Worm (Caenorhabditis elegans) whole organism, L4 larva: ENCODE results near the gene T28B11.1.

Experiments used
- F10B5.3 ChIP-seq: sonication (generic microtip); optimal IDR thresholded peaks from 2 replicates; lab custom pipeline; 2016; ENCODE audit warnings: mild to moderate bottlenecking, missing genetic modification characterization, missing compliant biosample characterization
- F37D6.2 ChIP-seq: sonication (generic microtip); optimal IDR thresholded peaks from 2 replicates; lab custom pipeline; 2016; ENCODE audit warnings: mild to moderate bottlenecking, missing genetic modification characterization, missing compliant biosample characterization
- F44E2.7 ChIP-seq: fragments of 200-800 bp; sonication (Bioruptor generic); IDR thresholded peaks from 2 replicates; pipeline ENCODE4 v2.1.2; 2022; ENCODE audit warnings: missing genetic modification characterization, missing compliant biosample characterization
- F49E8.2 ChIP-seq: sonication (generic microtip); optimal IDR thresholded peaks from 2 replicates; lab custom pipeline; 2016; ENCODE audit warnings: missing compliant biosample characterization, mild to moderate bottlenecking, missing genetic modification characterization, borderline replicate concordance
- Y105C5A.15 ChIP-seq: fragments of 200-800 bp; sonication (Bioruptor generic); IDR thresholded peaks from 2 replicates; pipeline ENCODE4 v1.3.6; 2022; ENCODE audit warnings: missing genetic modification characterization, missing compliant biosample characterization
- Y75B8A.6 ChIP-seq: fragments of 200-800 bp; sonication (Bioruptor generic); IDR thresholded peaks from 2 replicates; pipeline ENCODE4 v1.3.6; 2022; ENCODE audit warnings: missing genetic modification reagents, missing genetic modification characterization, missing compliant biosample characterization
- aha-1 ChIP-seq: fragments of 150-350 bp; peaks from one replicate; lab custom pipeline; 2014; ENCODE audit warnings: missing biosample characterization, missing genetic modification characterization
- arid-1 ChIP-seq: fragments of 200-800 bp; sonication (Bioruptor generic); conservative IDR thresholded peaks from 2 replicates; pipeline ENCODE4 v1.3.6; 2022; ENCODE audit warnings: missing genetic modification reagents, missing genetic modification characterization, missing compliant biosample characterization
- attf-4 ChIP-seq: sonication (generic microtip); optimal IDR thresholded peaks from 3 replicates; lab custom pipeline; 2017; ENCODE audit warnings: missing biosample characterization, missing genetic modification characterization
- ceh-28 ChIP-seq: fragments of 150-350 bp; optimal IDR thresholded peaks from 2 replicates; lab custom pipeline; 2014; ENCODE audit warnings: missing biosample characterization, missing genetic modification reagents, missing genetic modification characterization
- ceh-32 ChIP-seq: sonication (generic microtip); optimal IDR thresholded peaks from 2 replicates; lab custom pipeline; 2016; ENCODE audit warnings: mild to moderate bottlenecking, missing genetic modification characterization, missing compliant biosample characterization; ENCODE audit not compliant: poor library complexity
- cey-2 ChIP-seq: sonication (generic microtip); optimal IDR thresholded peaks from 3 replicates; lab custom pipeline; 2017; ENCODE audit warnings: missing genetic modification characterization, mild to moderate bottlenecking, missing compliant biosample characterization, antibody characterized with exemption, borderline replicate concordance; ENCODE audit not compliant: insufficient read depth
- ctbp-1 ChIP-seq: fragments of 200-800 bp; sonication (Bioruptor generic); IDR thresholded peaks from 2 replicates; pipeline ENCODE4 v1.3.6; 2022; ENCODE audit warnings: missing genetic modification reagents, missing genetic modification characterization, missing compliant biosample characterization
- daf-12 ChIP-seq: fragments of 150-350 bp; optimal IDR thresholded peaks from 2 replicates; lab custom pipeline; 2014; ENCODE audit warnings: missing biosample characterization, missing genetic modification reagents, missing genetic modification characterization
- daf-8 ChIP-seq: fragments of 200-800 bp; sonication (Bioruptor generic); IDR thresholded peaks from 2 replicates; pipeline ENCODE4 v1.3.6; 2022; ENCODE audit warnings: missing genetic modification characterization, missing compliant biosample characterization
- dpl-1 ChIP-seq: fragments of 150-350 bp; optimal IDR thresholded peaks from 2 replicates; lab custom pipeline; 2014; ENCODE audit warnings: missing biosample characterization, missing genetic modification reagents, missing genetic modification characterization
- fkh-10 ChIP-seq: fragments of 150-350 bp; optimal IDR thresholded peaks from 2 replicates; lab custom pipeline; 2014; ENCODE audit warnings: missing biosample characterization, missing genetic modification reagents, missing genetic modification characterization
- hlh-11 ChIP-seq: fragments of 200-800 bp; sonication (Bioruptor generic); optimal IDR thresholded peaks from 2 replicates; lab custom pipeline; 2018; ENCODE audit warnings: mild to moderate bottlenecking, missing genetic modification characterization, missing compliant biosample characterization
- hlh-30 ChIP-seq: sonication (generic microtip); optimal IDR thresholded peaks from 2 replicates; lab custom pipeline; 2017; ENCODE audit warnings: antibody characterized with exemption, mild to moderate bottlenecking, missing genetic modification characterization, missing compliant biosample characterization; ENCODE audit not compliant: insufficient read depth
- hmg-1.1 ChIP-seq: fragments of 200-800 bp; sonication (Bioruptor generic); IDR thresholded peaks from 2 replicates; pipeline ENCODE4 v1.3.6; 2022; ENCODE audit warnings: missing genetic modification reagents, missing genetic modification characterization, missing compliant biosample characterization
- lim-7 ChIP-seq: fragments of 200-800 bp; sonication (Bioruptor generic); IDR thresholded peaks from 2 replicates; pipeline ENCODE4 v1.3.6; 2022; ENCODE audit warnings: missing genetic modification characterization, missing compliant biosample characterization
- lin-13 ChIP-seq: fragments of 150-350 bp; optimal IDR thresholded peaks from 2 replicates; lab custom pipeline; 2014; ENCODE audit warnings: missing biosample characterization, missing genetic modification reagents, missing genetic modification characterization
- lin-15B ChIP-seq: fragments of 150-350 bp; sonication (generic microtip); optimal IDR thresholded peaks from 3 replicates; lab custom pipeline; 2014; ENCODE audit warnings: missing biosample characterization, missing genetic modification characterization
- lsy-2 ChIP-seq, 2 experiments: fragments of 150-350 bp in 1 of 2; sonication (generic microtip) in 1 of 2; optimal IDR thresholded peaks; 2 replicates each; lab custom pipeline; 2014 to 2017; ENCODE audit warnings: missing biosample characterization in 2 of 2, missing genetic modification characterization in 2 of 2
- madf-5 ChIP-seq, 2 experiments: fragments of 200-800 bp; sonication (Bioruptor generic); IDR thresholded peaks; 2 replicates each; pipeline ENCODE4 v1.3.6; 2022; ENCODE audit warnings: missing compliant biosample characterization in 2 of 2, missing genetic modification characterization in 2 of 2
- mdl-1 ChIP-seq, 2 experiments: fragments of 150-350 bp in 1 of 2; sonication (generic microtip) in 1 of 2; optimal IDR thresholded peaks; 2 replicates each; lab custom pipeline; 2014 to 2017; ENCODE audit warnings: missing biosample characterization in 2 of 2, missing genetic modification characterization in 2 of 2
- mes-2 ChIP-seq: sonication (generic microtip); optimal IDR thresholded peaks from 2 replicates; lab custom pipeline; 2016; ENCODE audit warnings: missing genotype, mild to moderate bottlenecking, missing genetic modification characterization, missing compliant biosample characterization; ENCODE audit not compliant: poor library complexity, severe bottlenecking
- nhr-11 ChIP-seq: fragments of 150-350 bp; optimal IDR thresholded peaks from 2 replicates; lab custom pipeline; 2014; ENCODE audit warnings: missing biosample characterization, missing genetic modification characterization
- nhr-6 ChIP-seq: fragments of 150-350 bp; optimal IDR thresholded peaks from 2 replicates; lab custom pipeline; 2014; ENCODE audit warnings: missing biosample characterization, missing genetic modification characterization
- nhr-76 ChIP-seq: fragments of 150-350 bp; optimal IDR thresholded peaks from 2 replicates; lab custom pipeline; 2014; ENCODE audit warnings: missing biosample characterization, missing genetic modification characterization
- nhr-77 ChIP-seq: fragments of 150-350 bp; optimal IDR thresholded peaks from 2 replicates; lab custom pipeline; 2014; ENCODE audit warnings: missing biosample characterization, missing genetic modification characterization
- pqm-1 ChIP-seq: sonication (generic microtip); optimal IDR thresholded peaks from 2 replicates; lab custom pipeline; 2017; ENCODE audit warnings: missing biosample characterization, missing genetic modification characterization
- rbr-2 ChIP-seq: sonication (generic microtip); optimal IDR thresholded peaks from 2 replicates; lab custom pipeline; 2016; ENCODE audit warnings: missing genotype, missing genetic modification characterization, missing compliant biosample characterization
- sdz-12 ChIP-seq: fragments of 200-800 bp; sonication (Bioruptor generic); optimal IDR thresholded peaks from 2 replicates; lab custom pipeline; 2018; ENCODE audit warnings: mild to moderate bottlenecking, missing genetic modification characterization, missing compliant biosample characterization
- snpc-4 ChIP-seq: fragments of 150-350 bp; optimal IDR thresholded peaks from 2 replicates; lab custom pipeline; 2014; ENCODE audit warnings: missing biosample characterization, missing genetic modification characterization
- unc-130 ChIP-seq: sonication (generic microtip); optimal IDR thresholded peaks from 2 replicates; lab custom pipeline; 2016; ENCODE audit warnings: missing genetic modification reagents, missing genetic modification characterization, missing compliant biosample characterization
- unc-62 ChIP-seq, 3 experiments: fragments of 150-350 bp in 1 of 3; sonication (generic microtip); optimal IDR thresholded peaks in 2 of 3; peaks in 1 of 3; 1 replicate in 1 of 3; 2 replicates in 2 of 3; lab custom pipeline; 2014 to 2017; ENCODE audit warnings: missing biosample characterization in 3 of 3, missing genetic modification characterization in 3 of 3, missing genetic modification reagents in 3 of 3, missing genotype in 1 of 3
- vab-7 ChIP-seq: fragments of 200-800 bp; sonication (Bioruptor generic); IDR thresholded peaks from 2 replicates; pipeline ENCODE4 v1.3.6; 2022; ENCODE audit warnings: missing genetic modification reagents, missing genetic modification characterization, missing compliant biosample characterization
- zfp-2 ChIP-seq: sonication (generic microtip); optimal IDR thresholded peaks from 2 replicates; lab custom pipeline; 2016; ENCODE audit warnings: mild to moderate bottlenecking, missing genetic modification characterization, missing compliant biosample characterization
- zip-11 ChIP-seq: fragments of 200-800 bp; sonication (Bioruptor generic); IDR thresholded peaks from 2 replicates; pipeline ENCODE4 v1.3.6; 2022; ENCODE audit warnings: missing genetic modification characterization, missing compliant biosample characterization
- zip-2 ChIP-seq: fragments of 150-350 bp; optimal IDR thresholded peaks from 2 replicates; lab custom pipeline; 2014; ENCODE audit warnings: missing biosample characterization, missing genetic modification characterization
- ztf-7 ChIP-seq: fragments of 150-350 bp; optimal IDR thresholded peaks from 2 replicates; lab custom pipeline; 2014; ENCODE audit warnings: missing biosample characterization, missing genetic modification characterization

Gene T28B11.1

DNA sequence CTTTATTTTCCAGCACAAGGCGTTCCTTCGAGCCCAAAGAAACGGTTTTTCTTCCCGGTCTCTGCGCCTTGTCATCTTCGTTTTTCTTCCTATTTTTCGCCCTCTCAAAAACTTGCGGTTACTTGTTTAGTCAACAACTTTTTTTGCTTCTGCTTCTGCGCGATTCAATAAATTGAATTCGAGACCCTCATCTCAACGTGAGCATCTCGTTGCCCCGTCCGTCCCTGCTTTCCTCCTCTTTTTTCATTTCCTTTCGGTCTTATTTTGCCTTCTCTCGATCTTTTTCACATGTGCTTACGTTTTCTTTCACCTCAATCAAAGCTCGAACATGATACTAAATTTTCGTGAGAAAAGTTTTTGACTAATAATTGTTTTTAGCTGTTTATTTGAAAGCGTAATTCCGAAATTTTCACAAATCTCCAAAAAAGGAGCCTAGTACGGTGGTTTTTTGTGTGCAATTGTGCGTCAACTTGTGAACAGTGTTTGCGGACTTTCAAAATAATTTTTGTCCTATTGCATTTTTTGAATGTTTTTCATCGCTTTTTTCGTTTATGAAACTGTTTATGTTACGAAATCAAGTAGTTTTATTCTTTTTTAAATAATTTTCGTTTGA is 52.1 kb downstream of the T28B11.1 start:
- peak; percentile 43 for TF ChIP-seq fkh-10 (GFP tag; lab: Kevin White, UChicago)
- TF ChIP-seq aha-1, result peak; percentile 65
- no peak for TF ChIP-seq hlh-11 (tag; lab: Kevin White, UChicago)
- TF ChIP-seq lsy-2 (tag; optimal IDR thresholded peaks at IDR 0.05; lab: Kevin White, UChicago), result peak in 1 of 2 experiments; percentile 77
- no peak for TF ChIP-seq Y75B8A.6 (GFP tag; lab: Robert Waterston, UW)
- no peak for TF ChIP-seq F37D6.2 (tag; lab: Kevin White, UChicago)
- no peak for TF ChIP-seq ceh-28
- TF ChIP-seq lim-7, result no peak
- TF ChIP-seq unc-130 (GFP tag; lab: Kevin White, UChicago), result no peak
- no peak for TF ChIP-seq F10B5.3 (tag; lab: Kevin White, UChicago)
- no peak for TF ChIP-seq madf-5 (GFP tag; IDR thresholded peaks at IDR 0.05; lab: Robert Waterston, UW)
- TF ChIP-seq rbr-2, result no peak
- TF ChIP-seq zip-2 (tag; lab: Kevin White, UChicago), result no peak
- TF ChIP-seq ceh-32 (tag; lab: Kevin White, UChicago), result no peak
- TF ChIP-seq ztf-7 (tag; lab: Kevin White, UChicago), result no peak
- TF ChIP-seq Y105C5A.15 (GFP tag; lab: Robert Waterston, UW), result no peak
- TF ChIP-seq dpl-1 (GFP tag; lab: Kevin White, UChicago), result no peak
- TF ChIP-seq mes-2 (tag; lab: Kevin White, UChicago), result peak; percentile 24
- TF ChIP-seq daf-8, result no peak
- TF ChIP-seq nhr-76 (tag; lab: Kevin White, UChicago), result no peak
- TF ChIP-seq sdz-12, result no peak
- no peak for TF ChIP-seq attf-4
- TF ChIP-seq F49E8.2, result no peak
- no peak for TF ChIP-seq pqm-1 (tag; lab: Kevin White, UChicago)
- no peak for TF ChIP-seq daf-12 (tag; lab: Kevin White, UChicago)
- no peak for TF ChIP-seq nhr-77 (tag; lab: Kevin White, UChicago)
- no peak for TF ChIP-seq zfp-2 (tag; lab: Kevin White, UChicago)
- TF ChIP-seq vab-7, result no peak
- TF ChIP-seq arid-1 (GFP tag; lab: Robert Waterston, UW), result no peak
- TF ChIP-seq F44E2.7 (GFP tag; lab: Robert Waterston, UW), result no peak

DNA sequence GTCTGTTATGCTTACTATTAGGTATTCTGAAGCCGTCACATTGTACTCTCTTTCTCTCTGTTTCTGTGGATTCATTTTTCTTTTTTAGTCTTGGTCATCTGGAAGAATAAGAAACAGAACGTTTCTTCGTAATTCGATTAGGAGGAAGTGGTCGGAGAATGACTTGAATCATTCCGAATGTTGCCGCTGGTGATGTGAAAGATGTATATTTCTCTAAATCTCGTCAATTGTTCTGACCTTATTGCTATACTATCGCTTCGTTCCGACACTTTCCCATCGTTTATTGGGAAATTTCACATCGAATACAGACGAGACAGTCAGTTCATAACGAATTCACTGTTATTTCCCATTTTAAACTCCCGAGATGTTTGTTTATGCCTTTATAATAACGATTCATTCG is 53.1 kb downstream of the T28B11.1 start:
- TF ChIP-seq lin-13 (GFP tag; lab: Kevin White, UChicago) (no peak), lsy-2 (tag; optimal IDR thresholded peaks at IDR 0.05; lab: Kevin White, UChicago) (peak in 1 of 2 experiments; percentile 8)

DNA sequence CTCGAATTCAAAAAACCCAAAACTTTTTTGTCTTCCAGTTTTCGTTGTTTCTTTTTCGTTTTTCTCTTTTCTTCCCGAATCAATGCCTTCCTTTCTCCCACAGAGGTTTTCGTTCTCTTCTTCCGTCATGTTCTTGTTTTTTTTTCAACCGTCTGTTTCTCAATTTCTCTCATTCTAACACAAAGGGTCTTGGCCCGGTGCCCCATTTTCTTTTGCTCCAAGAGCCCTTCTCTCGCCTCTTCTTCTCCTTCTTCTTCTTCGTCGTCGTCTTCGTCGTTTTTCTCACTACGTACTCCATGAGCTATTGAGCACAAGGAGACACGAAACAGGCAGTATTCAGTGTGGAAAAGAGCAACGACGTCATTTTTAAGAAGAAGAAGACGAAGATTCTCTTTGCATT is 54.8 kb downstream of the T28B11.1 start:
- no peak for TF ChIP-seq cey-2
- no peak for TF ChIP-seq lin-15B (tag; lab: Kevin White, UChicago)
- TF ChIP-seq unc-62 (GFP tag; optimal IDR thresholded peaks at IDR 0.05 in 1 of 2; lab: Kevin White, UChicago), result peak in 1 of 2 experiments; percentile 83
- TF ChIP-seq unc-62 (tag; optimal IDR thresholded peaks at IDR 0.05; lab: Kevin White, UChicago), result no peak
- TF ChIP-seq nhr-6, result no peak
- TF ChIP-seq lsy-2 (tag; optimal IDR thresholded peaks at IDR 0.05; lab: Kevin White, UChicago), result peak in 1 of 2 experiments; percentile 21
- TF ChIP-seq zip-11, result no peak
- no peak for TF ChIP-seq nhr-76 (tag; lab: Kevin White, UChicago)
- peak; percentile 46 for TF ChIP-seq fkh-10 (GFP tag; lab: Kevin White, UChicago)
- peak; percentile 46 for TF ChIP-seq rbr-2
- peak; percentile 18 for TF ChIP-seq nhr-11 (tag; lab: Kevin White, UChicago)
- 0 out of 2 replicates have a peak, but pooled peaks have one; percentile 22 for TF ChIP-seq ctbp-1
- TF ChIP-seq snpc-4 (tag; lab: Kevin White, UChicago), result no peak
- peak; percentile 67 for TF ChIP-seq hmg-1.1 (GFP tag; lab: Robert Waterston, UW)
- peak in 1 of 2 experiments; percentile 27 for TF ChIP-seq mdl-1 (tag; optimal IDR thresholded peaks at IDR 0.05; lab: Kevin White, UChicago)
- TF ChIP-seq hlh-30 (tag; lab: Kevin White, UChicago), result peak; percentile 12
